Fruit fly (Drosophila melanogaster) whole organism, prepupa: Measurements from ENCODE around the gene CG43390.

Source experiments
- CG10631 ChIP-seq: fragments of 200-800 bp; sonication (Bioruptor generic); optimal IDR thresholded peaks from 2 replicates; lab custom pipeline; 2016; ENCODE audit warnings: missing biosample characterization, missing genetic modification characterization
- CG11294 ChIP-seq: fragments of 200-800 bp; sonication (Bioruptor generic); IDR thresholded peaks from 2 replicates; pipeline ENCODE4 v1.3.6; 2022; ENCODE audit warnings: missing biosample characterization, missing genetic modification characterization
- CG11762 ChIP-seq: fragments of 200-800 bp; sonication (Bioruptor generic); optimal IDR thresholded peaks from 3 replicates; lab custom pipeline; 2016; ENCODE audit warnings: missing biosample characterization, missing genetic modification characterization; ENCODE audit not compliant: insufficient read depth
- CG11902 ChIP-seq: fragments of 200-800 bp; sonication (Bioruptor generic); optimal IDR thresholded peaks from 3 replicates; lab custom pipeline; 2016; ENCODE audit warnings: missing biosample characterization, missing genetic modification characterization
- CG15336 ChIP-seq: fragments of 200-800 bp; sonication (Bioruptor generic); IDR thresholded peaks from 2 replicates; pipeline ENCODE4 v1.3.6; 2022; ENCODE audit warnings: missing biosample characterization, missing genetic modification characterization
- CG3032 ChIP-seq: fragments of 200-800 bp; optimal IDR thresholded peaks from 2 replicates; lab custom pipeline; 2019; ENCODE audit warnings: missing biosample characterization, mild to moderate bottlenecking, missing genetic modification characterization, moderate library complexity
- CG31627 ChIP-seq: fragments of 200-800 bp; sonication (Bioruptor generic); optimal IDR thresholded peaks from 3 replicates; lab custom pipeline; 2016; ENCODE audit warnings: missing biosample characterization, missing genetic modification characterization
- CG32006 ChIP-seq: fragments of 200-800 bp; sonication (Bioruptor generic); optimal IDR thresholded peaks from 3 replicates; lab custom pipeline; 2017; ENCODE audit warnings: missing biosample characterization, mild to moderate bottlenecking, missing genetic modification characterization
- CG34406 ChIP-seq: fragments of 200-800 bp; sonication (Bioruptor generic); optimal IDR thresholded peaks from 3 replicates; lab custom pipeline; 2016; ENCODE audit warnings: missing biosample characterization, missing genetic modification characterization
- CG3919 ChIP-seq: fragments of 200-800 bp; sonication (Bioruptor generic); optimal IDR thresholded peaks from 3 replicates; lab custom pipeline; 2016; ENCODE audit warnings: missing biosample characterization, missing genetic modification characterization
- CG4318 ChIP-seq: fragments of 200-800 bp; sonication (Bioruptor generic); optimal IDR thresholded peaks from 3 replicates; lab custom pipeline; 2017; ENCODE audit warnings: missing biosample characterization, mild to moderate bottlenecking, missing genetic modification characterization
- CG6163 ChIP-seq: fragments of 200-800 bp; sonication (Bioruptor generic); IDR thresholded peaks from 3 replicates; pipeline ENCODE4 v1.3.6; 2022; ENCODE audit warnings: missing biosample characterization, missing genetic modification characterization
- CG6276 ChIP-seq: fragments of 200-800 bp; sonication (Bioruptor generic); optimal IDR thresholded peaks from 2 replicates; lab custom pipeline; 2017; ENCODE audit warnings: missing biosample characterization, mild to moderate bottlenecking, missing genetic modification characterization
- CG6792 ChIP-seq: fragments of 200-800 bp; sonication (Bioruptor generic); optimal IDR thresholded peaks from 3 replicates; lab custom pipeline; 2016; ENCODE audit warnings: missing biosample characterization, missing genetic modification characterization
- CG6854 ChIP-seq: fragments of 200-800 bp; sonication (Bioruptor generic); optimal IDR thresholded peaks from 2 replicates; lab custom pipeline; 2017; ENCODE audit warnings: missing biosample characterization, mild to moderate bottlenecking, missing genetic modification characterization
- CG7368 ChIP-seq: fragments of 200-800 bp; sonication (Bioruptor generic); optimal IDR thresholded peaks from 3 replicates; lab custom pipeline; 2016; ENCODE audit warnings: missing biosample characterization, missing genetic modification characterization
- CG8119 ChIP-seq: fragments of 200-800 bp; sonication (Bioruptor generic); IDR thresholded peaks from 3 replicates; pipeline ENCODE4 v1.3.6; 2022; ENCODE audit warnings: missing biosample characterization, missing genetic modification characterization
- CG9139 ChIP-seq: fragments of 200-800 bp; sonication (Bioruptor generic); optimal IDR thresholded peaks from 3 replicates; lab custom pipeline; 2017; ENCODE audit warnings: missing biosample characterization, mild to moderate bottlenecking, missing genetic modification characterization
- Eip75B ChIP-seq: fragments of 200-800 bp; sonication (Bioruptor generic); optimal IDR thresholded peaks from 3 replicates; lab custom pipeline; 2016; ENCODE audit warnings: missing biosample characterization, missing genetic modification characterization
- Eip78C ChIP-seq: fragments of 200-800 bp; sonication (Bioruptor generic); peaks from one replicate; lab custom pipeline; 2016; ENCODE audit warnings: missing biosample characterization, missing genetic modification characterization
- Ets21C ChIP-seq: fragments of 200-800 bp; sonication (Bioruptor generic); optimal IDR thresholded peaks from 3 replicates; lab custom pipeline; 2016; ENCODE audit warnings: missing biosample characterization, missing genetic modification characterization
- Hr39 ChIP-seq: fragments of 200-800 bp; sonication (Bioruptor generic); optimal IDR thresholded peaks from 2 replicates; lab custom pipeline; 2016; ENCODE audit warnings: missing biosample characterization, missing genetic modification characterization
- Hr4 ChIP-seq: fragments of 200-800 bp; sonication (Bioruptor generic); optimal IDR thresholded peaks from 3 replicates; lab custom pipeline; 2016; ENCODE audit warnings: missing biosample characterization, missing genetic modification characterization
- Lpt ChIP-seq: fragments of 200-800 bp; sonication (Bioruptor generic); optimal IDR thresholded peaks from 3 replicates; lab custom pipeline; 2016; ENCODE audit warnings: missing biosample characterization, missing genetic modification characterization
- Met ChIP-seq: fragments of 200-800 bp; sonication (Bioruptor generic); optimal IDR thresholded peaks from 3 replicates; lab custom pipeline; 2016; ENCODE audit warnings: missing biosample characterization, missing genetic modification characterization
- OdsH ChIP-seq: fragments of 200-800 bp; sonication (Bioruptor generic); optimal IDR thresholded peaks from 3 replicates; lab custom pipeline; 2016; ENCODE audit warnings: missing biosample characterization, missing genetic modification characterization
- Smox ChIP-seq: fragments of 200-800 bp; sonication (Bioruptor generic); optimal IDR thresholded peaks from 3 replicates; lab custom pipeline; 2016; ENCODE audit warnings: missing biosample characterization, missing genetic modification characterization
- Sox102F ChIP-seq: fragments of 200-800 bp; sonication (Bioruptor generic); optimal IDR thresholded peaks from 2 replicates; lab custom pipeline; 2016; ENCODE audit warnings: missing biosample characterization, mild to moderate bottlenecking, missing genetic modification characterization
- Sox14 ChIP-seq: fragments of 200-800 bp; sonication (Bioruptor generic); optimal IDR thresholded peaks from 3 replicates; lab custom pipeline; 2016; ENCODE audit warnings: missing biosample characterization, missing genetic modification characterization
- achi ChIP-seq: fragments of 200-800 bp; sonication (Bioruptor generic); optimal IDR thresholded peaks from 3 replicates; lab custom pipeline; 2016; ENCODE audit warnings: missing biosample characterization, missing genetic modification characterization
- acj6 ChIP-seq: fragments of 200-800 bp; sonication (Bioruptor generic); optimal IDR thresholded peaks from 3 replicates; lab custom pipeline; 2016; ENCODE audit warnings: missing biosample characterization, missing genetic modification characterization
- cyc ChIP-seq: fragments of 200-800 bp; sonication (Bioruptor generic); optimal IDR thresholded peaks from 3 replicates; lab custom pipeline; 2016; ENCODE audit warnings: missing biosample characterization, missing genetic modification characterization
- eg ChIP-seq: fragments of 200-800 bp; sonication (Bioruptor generic); IDR thresholded peaks from 3 replicates; pipeline ENCODE4 v1.3.6; 2022; ENCODE audit warnings: missing biosample characterization, missing genetic modification characterization
- esn ChIP-seq: fragments of 200-800 bp; sonication (Bioruptor generic); optimal IDR thresholded peaks from 2 replicates; lab custom pipeline; 2016; ENCODE audit warnings: missing biosample characterization, mild to moderate bottlenecking, missing genetic modification characterization, moderate library complexity
- fd59A ChIP-seq: fragments of 200-800 bp; sonication (Bioruptor generic); optimal IDR thresholded peaks from 2 replicates; lab custom pipeline; 2017; ENCODE audit warnings: missing biosample characterization, mild to moderate bottlenecking, missing genetic modification characterization, missing genetic modification reagents
- fd85E ChIP-seq: fragments of 200-800 bp; sonication (Bioruptor generic); optimal IDR thresholded peaks from 3 replicates; lab custom pipeline; 2016; ENCODE audit warnings: missing biosample characterization, missing genetic modification characterization
- fkh ChIP-seq: fragments of 200-800 bp; sonication (Bioruptor generic); optimal IDR thresholded peaks from 3 replicates; lab custom pipeline; 2017; ENCODE audit warnings: missing biosample characterization, mild to moderate bottlenecking, missing genetic modification characterization, moderate library complexity
- net ChIP-seq: fragments of 200-800 bp; sonication (Bioruptor generic); optimal IDR thresholded peaks from 3 replicates; lab custom pipeline; 2016; ENCODE audit warnings: missing biosample characterization, missing genetic modification characterization
- pdm3 ChIP-seq: fragments of 200-800 bp; sonication (Bioruptor generic); optimal IDR thresholded peaks from 3 replicates; lab custom pipeline; 2016; ENCODE audit warnings: missing biosample characterization, missing genetic modification characterization
- salr ChIP-seq, 2 experiments: fragments of 200-800 bp; sonication (Bioruptor generic); optimal IDR thresholded peaks; 3 replicates each; lab custom pipeline; 2016 to 2018; ENCODE audit warnings: missing biosample characterization in 2 of 2, missing genetic modification characterization in 2 of 2, mild to moderate bottlenecking in 1 of 2
- spab ChIP-seq: fragments of 200-800 bp; sonication (Bioruptor generic); optimal IDR thresholded peaks from 2 replicates; lab custom pipeline; 2017; ENCODE audit warnings: missing biosample characterization, mild to moderate bottlenecking, missing genetic modification characterization, missing genetic modification reagents
- svp ChIP-seq: fragments of 200-800 bp; sonication (Bioruptor generic); peaks from one replicate; lab custom pipeline; 2016; ENCODE audit warnings: missing biosample characterization, missing genetic modification characterization
- topi ChIP-seq: fragments of 200-800 bp; sonication (Bioruptor generic); optimal IDR thresholded peaks from 3 replicates; lab custom pipeline; 2016; ENCODE audit warnings: missing biosample characterization, missing genetic modification characterization
- vri ChIP-seq: fragments of 200-800 bp; sonication (Bioruptor generic); optimal IDR thresholded peaks from 3 replicates; lab custom pipeline; 2016; ENCODE audit warnings: missing biosample characterization, mild to moderate bottlenecking, missing genetic modification characterization

The CG43390 gene

dm6 chr3L:11536132-11536531, 43.6 kb downstream of the CG43390 start:
- TF ChIP-seq CG15336 (GFP tag; lab: Robert Waterston, UW): peak; percentile 71
- TF ChIP-seq CG6854 (GFP tag; lab: Kevin White, UChicago): no peak
- TF ChIP-seq CG7368: peak; percentile 12
- no peak for TF ChIP-seq CG11762
- peak; percentile 79 for TF ChIP-seq CG6163 (GFP tag; lab: Robert Waterston, UW)
- TF ChIP-seq fd85E (GFP tag; lab: Kevin White, UChicago): no peak
- TF ChIP-seq Smox (GFP tag; lab: Kevin White, UChicago): peak; percentile 23
- TF ChIP-seq achi (GFP tag; lab: Kevin White, UChicago): peak; percentile 3
- TF ChIP-seq CG3919: peak; percentile 44
- peak; percentile 34 for TF ChIP-seq Hr39 (GFP tag; lab: Kevin White, UChicago)
- TF ChIP-seq CG8119: peak; percentile 66
- peak; percentile 33 for TF ChIP-seq OdsH (GFP tag; lab: Kevin White, UChicago)
- peak; percentile 3 for TF ChIP-seq CG10631
- TF ChIP-seq spab (GFP tag; lab: Kevin White, UChicago): no peak
- no peak for TF ChIP-seq CG6276 (GFP tag; lab: Kevin White, UChicago)
- peak; percentile 4 for TF ChIP-seq Ets21C (GFP tag; lab: Kevin White, UChicago)
- TF ChIP-seq cyc: peak; percentile 63
- no peak for TF ChIP-seq CG9139 (GFP tag; lab: Kevin White, UChicago)
- peak; percentile 31 for TF ChIP-seq Sox102F (GFP tag; lab: Kevin White, UChicago)
- TF ChIP-seq Eip78C (GFP tag; lab: Kevin White, UChicago): peak; percentile 70
- no peak for TF ChIP-seq vri
- TF ChIP-seq fkh: no peak
- peak; percentile 25 for TF ChIP-seq CG6792 (GFP tag; lab: Kevin White, UChicago)
- peak; percentile 50 for TF ChIP-seq topi (GFP tag; lab: Kevin White, UChicago)
- TF ChIP-seq CG4318: no peak
- TF ChIP-seq acj6 (GFP tag; lab: Kevin White, UChicago): peak; percentile 46
- no peak for TF ChIP-seq Lpt (GFP tag; lab: Kevin White, UChicago)
- TF ChIP-seq esn: peak; percentile 37
- peak; percentile 32 for TF ChIP-seq pdm3 (GFP tag; lab: Kevin White, UChicago)
- no peak for TF ChIP-seq CG3032 (tag; lab: Kevin White, UChicago)
- no peak for TF ChIP-seq net (GFP tag; lab: Kevin White, UChicago)
- TF ChIP-seq Hr4 (GFP tag; lab: Kevin White, UChicago): peak; percentile 10
- no peak for TF ChIP-seq fd59A (GFP tag; lab: Kevin White, UChicago)
- peak; percentile 52 for TF ChIP-seq Sox14
- no peak for TF ChIP-seq CG11902
- TF ChIP-seq Met (GFP tag; lab: Kevin White, UChicago): peak; percentile 18
- no peak for TF ChIP-seq salr (GFP tag; optimal IDR thresholded peaks at IDR 0.05; lab: Kevin White, UChicago)
- peak; percentile 52 for TF ChIP-seq svp (GFP tag; lab: Kevin White, UChicago)
- peak; percentile 37 for TF ChIP-seq CG31627
- TF ChIP-seq eg: peak; percentile 67
- peak; percentile 22 for TF ChIP-seq CG32006
- TF ChIP-seq CG34406 (GFP tag; lab: Kevin White, UChicago): peak; percentile 1

- TF ChIP-seq CG15336 (GFP tag; lab: Robert Waterston, UW): peak; percentile 56; the same call in 1 of the 2 replicates
- no peak for TF ChIP-seq CG11762
- TF ChIP-seq acj6 (GFP tag; lab: Kevin White, UChicago): peak; percentile 15
- no peak for TF ChIP-seq esn
- peak; percentile 64 for TF ChIP-seq CG6163 (GFP tag; lab: Robert Waterston, UW)
- TF ChIP-seq Hr4 (GFP tag; lab: Kevin White, UChicago): peak; percentile 16
- TF ChIP-seq topi (GFP tag; lab: Kevin White, UChicago): no peak
- TF ChIP-seq CG32006: peak; percentile 60
- TF ChIP-seq CG11294 (GFP tag; lab: Robert Waterston, UW): peak; percentile 57
- peak; percentile 20 for TF ChIP-seq svp (GFP tag; lab: Kevin White, UChicago)
- TF ChIP-seq CG6276 (GFP tag; lab: Kevin White, UChicago): peak; percentile 19
- peak; percentile 49 for TF ChIP-seq vri
- peak; percentile 39; the same call in 2 of the 3 replicates for TF ChIP-seq CG8119
- TF ChIP-seq OdsH (GFP tag; lab: Kevin White, UChicago): peak; percentile 7
- no peak for TF ChIP-seq Eip75B (GFP tag; lab: Kevin White, UChicago)
- TF ChIP-seq achi (GFP tag; lab: Kevin White, UChicago): peak; percentile 35
- TF ChIP-seq pdm3 (GFP tag; lab: Kevin White, UChicago): peak; percentile 7
- peak; percentile 73 for TF ChIP-seq eg
- TF ChIP-seq fkh: peak; percentile 18
- TF ChIP-seq, all 60 proteins: peak for 15
These were observed 45.1 kb downstream of the CG43390 start for dm6 chr3L:11534391-11535246.
